Worm (Caenorhabditis elegans): Measurements from ENCODE around the gene C17G10.6.

- TF ChIP-seq ces-1 (GFP tag; optimal IDR thresholded peaks at IDR 0.05): no peak
- TF ChIP-seq blmp-1 (tag; optimal IDR thresholded peaks at IDR 0.05): no peak
- no peak for TF ChIP-seq unc-62 (GFP tag; optimal IDR thresholded peaks at IDR 0.05)
- no peak for TF ChIP-seq nhr-237 (tag; optimal IDR thresholded peaks at IDR 0.05)
- no peak for TF ChIP-seq elt-3 (tag; optimal IDR thresholded peaks at IDR 0.05)
Observed at ce11 chrII:5633453-5633852, 30.4 kb upstream of the C17G10.6 start.

Measured in whole organism, mixed stage, embryonic.